Worm (Caenorhabditis elegans) whole organism, L4/young adult: Measurements from ENCODE around the gene C16C8.27.
"Not testable (repeated sequence)": the region's sequence is repeated elsewhere in the genome, so short reads cannot be mapped to it uniquely, and the experiment has no call there.

Experiments used
- W03F9.2 ChIP-seq: fragments of 150-350 bp; optimal IDR thresholded peaks from 2 replicates; lab custom pipeline; 2014; ENCODE audit warnings: missing biosample characterization, missing genetic modification characterization
- dao-5 ChIP-seq: sonication (generic microtip); optimal IDR thresholded peaks from 2 replicates; lab custom pipeline; 2016; ENCODE audit warnings: missing genotype, missing genetic modification characterization, moderate library complexity, missing compliant biosample characterization
- him-1 ChIP-seq: sonication (generic microtip); optimal IDR thresholded peaks from 2 replicates; lab custom pipeline; 2016; ENCODE audit warnings: missing genotype, missing genetic modification reagents, missing genetic modification characterization, missing compliant biosample characterization

The C16C8.27 gene

DNA sequence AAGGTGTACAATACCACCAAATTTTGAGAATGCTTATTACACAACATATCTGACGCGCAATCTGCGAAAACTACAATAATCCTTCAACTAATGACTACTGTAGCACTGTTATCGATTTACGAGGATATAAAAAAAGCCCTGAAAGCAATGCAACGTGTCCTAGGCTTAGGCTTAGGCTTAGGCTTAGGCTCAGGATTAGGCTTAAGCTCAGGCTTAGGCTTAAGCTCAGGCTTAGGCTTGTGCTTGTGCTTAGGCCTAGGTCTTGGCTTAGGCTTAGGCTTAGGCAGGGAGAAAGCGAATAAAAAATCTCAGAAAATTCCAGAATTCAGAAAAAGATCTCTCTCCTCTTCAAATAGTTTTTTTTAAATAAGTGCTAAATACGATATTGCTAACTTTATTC is 17.7 kb downstream of the C16C8.27 start:
- TF ChIP-seq W03F9.2 (tag; lab: Kevin White, UChicago) (no peak), dao-5 (tag; lab: Kevin White, UChicago) (no peak), him-1 (tag; lab: Kevin White, UChicago) (no peak)

ce11 chrII:3460048-3460447 is 18.6 kb downstream of the C16C8.27 start, which contains the start of gene C16C8.7:
C16C8.7 (minus strand) TSS chrII:3460148.
- TF ChIP-seq W03F9.2 (tag; lab: Kevin White, UChicago) (no peak), him-1 (tag; lab: Kevin White, UChicago) (no peak), dao-5 (tag; lab: Kevin White, UChicago) (no peak)

ce11 chrII:3461586-3461985 is 20.1 kb downstream of the C16C8.27 start, which contains the start of gene C16C8.8:
C16C8.8 (minus strand) TSS chrII:3461686.
- TF ChIP-seq dao-5 (tag; lab: Kevin White, UChicago) (no peak), W03F9.2 (tag; lab: Kevin White, UChicago) (no peak), him-1 (tag; lab: Kevin White, UChicago) (no peak)

ce11 chrII:3463097-3463496 is 21.6 kb downstream of the C16C8.27 start, which contains the start of gene C16C8.9:
C16C8.9 (minus strand) TSS chrII:3463197.
- TF ChIP-seq dao-5 (tag; lab: Kevin White, UChicago), result no peak
- no peak for TF ChIP-seq him-1 (tag; lab: Kevin White, UChicago)
- no peak for TF ChIP-seq W03F9.2 (tag; lab: Kevin White, UChicago)

ce11 chrII:3464580-3464979 is 23.1 kb downstream of the C16C8.27 start, which contains the start of gene C16C8.10:
C16C8.10 (minus strand) TSS chrII:3464680.
- not testable (repeated sequence) for TF ChIP-seq W03F9.2, dao-5, him-1 (tag; lab: Kevin White, UChicago)

ce11 chrII:3470549-3470948 is 29.1 kb downstream of the C16C8.27 start, which contains the start of gene Y49F6B.20:
Y49F6B.20 (minus strand) TSS chrII:3470649.
- TF ChIP-seq dao-5 (tag; lab: Kevin White, UChicago) (no peak), him-1 (tag; lab: Kevin White, UChicago) (no peak), W03F9.2 (tag; lab: Kevin White, UChicago) (no peak)

DNA sequence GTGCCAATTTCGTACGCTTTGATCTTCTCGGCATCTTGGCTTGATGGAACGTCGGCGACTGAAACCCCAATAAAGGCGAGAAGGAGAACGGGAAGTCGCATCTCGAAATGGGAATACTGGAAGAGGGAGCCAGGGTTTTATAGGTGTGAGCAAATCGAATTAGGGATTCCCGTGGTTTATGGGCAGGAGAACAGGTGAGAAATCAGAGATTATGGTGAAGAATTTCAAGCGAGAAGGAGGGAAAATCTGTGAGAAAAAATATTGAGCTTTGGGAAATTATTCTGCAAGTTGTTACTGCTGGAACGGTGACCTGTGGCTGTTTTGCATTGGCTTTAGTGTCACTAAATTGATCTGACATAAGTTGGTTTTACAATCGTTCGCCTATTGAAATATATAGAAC is 30.1 kb downstream of the C16C8.27 start, which contains the start of gene Y49F6B.13:
TSS of gene Y49F6B.13 (minus strand) at position 101 of the 400 bp plus-strand sequence.
- TF ChIP-seq him-1 (tag; lab: Kevin White, UChicago) (no peak), dao-5 (tag; lab: Kevin White, UChicago) (no peak), W03F9.2 (tag; lab: Kevin White, UChicago) (no peak)

- TF ChIP-seq him-1 (tag; lab: Kevin White, UChicago) (no peak), W03F9.2 (tag; lab: Kevin White, UChicago) (no peak), dao-5 (tag; lab: Kevin White, UChicago) (no peak)
These were observed 30.8 kb downstream of the C16C8.27 start, which contains the start of gene Y49F6B.12 for ce11 chrII:3472316-3472715. Y49F6B.12 (minus strand) TSS chrII:3472416.

- TF ChIP-seq dao-5 (tag; lab: Kevin White, UChicago) (no peak), him-1 (tag; lab: Kevin White, UChicago) (no peak), W03F9.2 (tag; lab: Kevin White, UChicago) (no peak)
These were observed 31.3 kb downstream of the C16C8.27 start, which contains the start of gene Y49F6B.6 for ce11 chrII:3472817-3473216. Y49F6B.6 (plus strand) TSS chrII:3473117.

DNA sequence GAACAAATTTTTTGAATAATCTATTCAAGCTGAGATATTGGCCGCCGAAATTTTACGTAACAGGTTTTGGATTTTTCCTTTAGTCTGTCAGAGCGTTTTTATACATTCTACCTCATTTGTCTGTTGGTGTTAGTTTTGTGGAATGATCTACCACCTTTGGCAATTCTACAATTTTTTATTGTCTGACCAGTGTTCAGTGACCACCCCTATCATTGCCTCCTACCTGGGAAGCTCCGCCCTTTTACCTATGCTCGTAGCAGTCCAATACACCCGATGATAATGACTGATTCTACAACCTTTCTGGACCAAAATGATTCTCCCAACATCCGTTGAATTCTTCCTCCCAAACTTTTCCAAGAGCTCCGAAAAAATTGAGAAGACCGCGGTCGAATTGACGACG is 32.3 kb downstream of the C16C8.27 start, which contains the start of gene sdz-32:
TSS of gene sdz-32 (plus strand) at position 301 of the 400 bp plus-strand sequence.
- TF ChIP-seq W03F9.2 (tag; lab: Kevin White, UChicago) (no peak), dao-5 (tag; lab: Kevin White, UChicago) (no peak), him-1 (tag; lab: Kevin White, UChicago) (no peak)

DNA sequence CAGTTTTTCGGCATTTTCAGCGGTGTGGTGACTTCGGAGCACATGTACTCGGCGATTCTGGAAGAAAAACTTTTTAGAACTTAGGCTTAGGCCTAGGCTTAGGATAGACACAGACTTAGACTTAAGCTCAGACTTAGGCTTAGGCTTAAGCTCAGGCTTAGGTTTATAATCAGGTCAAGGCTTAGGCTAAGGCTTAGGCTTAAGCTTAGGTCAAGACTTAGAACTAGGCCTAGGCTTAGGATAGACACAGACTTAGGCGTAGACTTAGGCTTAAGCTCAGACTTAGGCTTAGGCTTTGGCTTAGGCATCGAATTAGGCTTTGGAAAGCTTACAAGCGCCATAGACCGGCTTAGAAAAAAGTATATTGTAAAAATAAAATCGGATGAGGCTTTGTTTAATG is 35.1 kb downstream of the C16C8.27 start:
- no peak for TF ChIP-seq him-1 (tag; lab: Kevin White, UChicago)
- no peak for TF ChIP-seq W03F9.2 (tag; lab: Kevin White, UChicago)
- TF ChIP-seq dao-5 (tag; lab: Kevin White, UChicago), result no peak

DNA sequence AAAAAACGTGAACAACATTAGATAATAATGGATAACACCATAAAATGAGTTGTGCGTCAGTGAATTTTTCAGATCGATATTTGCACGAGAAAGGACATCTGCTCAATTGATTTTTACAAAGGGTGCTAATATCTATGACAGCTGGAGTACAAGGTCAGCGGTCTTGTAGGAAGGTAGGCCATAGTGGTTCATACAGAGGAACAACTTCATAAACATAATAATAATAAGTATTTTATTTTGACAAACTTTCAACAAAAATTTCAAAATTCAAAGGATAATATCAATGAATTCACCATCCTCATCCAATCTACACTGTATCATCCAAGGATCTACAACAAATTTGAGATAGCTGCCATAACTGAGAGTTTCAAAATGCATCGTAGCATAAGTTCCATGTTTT is 35.7 kb downstream of the C16C8.27 start, which contains the start of gene fbxb-104:
TSS of gene fbxb-104 (minus strand) at position 101 of the 400 bp plus-strand sequence.
- TF ChIP-seq W03F9.2 (tag; lab: Kevin White, UChicago), result no peak

DNA sequence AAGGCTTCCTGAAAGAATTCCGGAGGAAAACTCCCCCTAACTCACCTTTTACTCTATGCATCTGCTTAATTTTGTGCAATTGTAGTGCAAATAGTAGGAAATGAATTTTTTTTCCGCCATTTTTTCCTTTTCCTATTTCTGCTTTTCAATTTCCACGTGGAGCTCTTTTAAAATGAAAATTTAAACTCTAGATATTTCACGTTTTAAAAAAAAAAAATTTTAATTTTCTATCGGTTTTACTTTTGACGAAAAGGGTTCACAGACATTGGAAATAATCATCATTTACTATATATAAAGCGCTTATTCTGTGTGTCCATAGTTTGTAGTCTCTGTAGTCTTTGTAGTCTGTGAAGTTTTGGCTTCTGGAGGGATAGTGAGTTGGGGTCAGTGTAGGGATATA is 40.1 kb downstream of the C16C8.27 start, which contains the start of gene Y49F6B.8:
TSS of gene Y49F6B.8 (minus strand) at position 101 of the 400 bp plus-strand sequence.
- TF ChIP-seq him-1 (tag; lab: Kevin White, UChicago) (no peak), W03F9.2 (tag; lab: Kevin White, UChicago) (no peak), dao-5 (tag; lab: Kevin White, UChicago) (no peak)

ce11 chrII:3482231-3482630 is 40.8 kb downstream of the C16C8.27 start, which contains the start of gene smu-2:
smu-2 (plus strand) TSS chrII:3482408.
- no peak for TF ChIP-seq him-1 (tag; lab: Kevin White, UChicago)
- no peak for TF ChIP-seq W03F9.2 (tag; lab: Kevin White, UChicago)
- no peak for TF ChIP-seq dao-5 (tag; lab: Kevin White, UChicago)
